Fruit fly (Drosophila melanogaster) whole organism, wandering third instar larva: ENCODE results near the gene CG7227.

Source experiments
- Abd-B ChIP-seq: fragments of >200 bp; optimal IDR thresholded peaks from 2 replicates; lab custom pipeline; 2017; ENCODE audit warnings: missing biosample characterization, missing genetic modification characterization
- CG9705 ChIP-seq: fragments of 200-800 bp; sonication (Bioruptor generic); optimal IDR thresholded peaks from 2 replicates; lab custom pipeline; 2018; ENCODE audit warnings: missing biosample characterization, mild to moderate bottlenecking, missing genetic modification characterization
- Dif ChIP-seq: fragments of 200-275, 200-300 bp; sonication (Bioruptor generic); optimal IDR thresholded peaks from 2 replicates; lab custom pipeline; 2018; ENCODE audit warnings: missing biosample characterization, missing genetic modification characterization; ENCODE audit not compliant: partially characterized antibody
- Jra ChIP-seq: sonication (Bioruptor generic); optimal IDR thresholded peaks from 2 replicates; lab custom pipeline; 2016; ENCODE audit warnings: missing biosample characterization, missing genetic modification characterization
- Mio ChIP-seq: sonication (Bioruptor generic); optimal IDR thresholded peaks from 2 replicates; lab custom pipeline; 2016; ENCODE audit warnings: missing biosample characterization, missing genetic modification characterization
- N ChIP-seq: fragments of >200 bp; optimal IDR thresholded peaks from 2 replicates; lab custom pipeline; 2018; ENCODE audit warnings: missing biosample characterization, missing external identifiers, missing genetic modification characterization
- OdsH ChIP-seq: fragments of 200-800 bp; sonication (Bioruptor generic); optimal IDR thresholded peaks from 2 replicates; lab custom pipeline; 2016; ENCODE audit warnings: missing biosample characterization, mild to moderate bottlenecking, missing genetic modification characterization
- Rel ChIP-seq, 2 experiments: fragments of 200-800 bp; sonication (Bioruptor generic) in 1 of 2; optimal IDR thresholded peaks; 2 replicates in 1 of 2; 3 replicates in 1 of 2; lab custom pipeline; 2016 to 2019; ENCODE audit warnings: mild to moderate bottlenecking in 2 of 2, missing biosample characterization in 2 of 2, missing genetic modification characterization in 2 of 2, moderate library complexity in 1 of 2
- Sp1 ChIP-seq: fragments of 200-800 bp; sonication (Bioruptor generic); optimal IDR thresholded peaks from 3 replicates; lab custom pipeline; 2019; ENCODE audit warnings: missing biosample characterization, mild to moderate bottlenecking, missing genetic modification characterization, moderate library complexity
- br ChIP-seq: fragments of 200-800 bp; sonication (Bioruptor generic); optimal IDR thresholded peaks from 2 replicates; lab custom pipeline; 2016; ENCODE audit warnings: missing biosample characterization, missing genetic modification characterization
- dmrt93B ChIP-seq: fragments of 200-800 bp; sonication (Bioruptor generic); optimal IDR thresholded peaks from 2 replicates; lab custom pipeline; 2018; ENCODE audit warnings: missing biosample characterization, mild to moderate bottlenecking, missing genetic modification characterization
- dsf ChIP-seq: sonication (Bioruptor generic); optimal IDR thresholded peaks from 2 replicates; lab custom pipeline; 2016; ENCODE audit warnings: missing biosample characterization, missing genetic modification characterization, borderline replicate concordance
- ey ChIP-seq: fragments of 200-800 bp; sonication (Bioruptor generic); optimal IDR thresholded peaks from 2 replicates; lab custom pipeline; 2016; ENCODE audit warnings: missing biosample characterization, missing genetic modification characterization
- fru ChIP-seq: fragments of 200-800 bp; sonication (Bioruptor generic); optimal IDR thresholded peaks from 3 replicates; lab custom pipeline; 2016; ENCODE audit warnings: missing biosample characterization, mild to moderate bottlenecking, missing genetic modification characterization
- h ChIP-seq: fragments of 200-800 bp; sonication (Bioruptor generic); optimal IDR thresholded peaks from 3 replicates; lab custom pipeline; 2016; ENCODE audit warnings: missing biosample characterization, mild to moderate bottlenecking, missing genetic modification characterization
- lola ChIP-seq: fragments of >200 bp; optimal IDR thresholded peaks from 2 replicates; lab custom pipeline; 2017; ENCODE audit warnings: missing biosample characterization, missing genetic modification characterization
- pan ChIP-seq: fragments of >200 bp; optimal IDR thresholded peaks from 2 replicates; lab custom pipeline; 2017
- rgr ChIP-seq: fragments of 200-800 bp; sonication (Bioruptor generic); optimal IDR thresholded peaks from 3 replicates; lab custom pipeline; 2016; ENCODE audit warnings: missing biosample characterization, mild to moderate bottlenecking, missing genetic modification characterization
- sage ChIP-seq: fragments of 200-800 bp; sonication (Bioruptor generic); optimal IDR thresholded peaks from 2 replicates; lab custom pipeline; 2016; ENCODE audit warnings: missing biosample characterization, mild to moderate bottlenecking, missing genetic modification characterization
- tai ChIP-seq: sonication (Bioruptor generic); optimal IDR thresholded peaks from 2 replicates; lab custom pipeline; 2016; ENCODE audit warnings: missing biosample characterization, missing genetic modification characterization
- woc ChIP-seq: sonication (Bioruptor generic); optimal IDR thresholded peaks from 2 replicates; lab custom pipeline; 2016; ENCODE audit warnings: missing biosample characterization, mild to moderate bottlenecking, missing genetic modification characterization

The CG7227 gene

DNA sequence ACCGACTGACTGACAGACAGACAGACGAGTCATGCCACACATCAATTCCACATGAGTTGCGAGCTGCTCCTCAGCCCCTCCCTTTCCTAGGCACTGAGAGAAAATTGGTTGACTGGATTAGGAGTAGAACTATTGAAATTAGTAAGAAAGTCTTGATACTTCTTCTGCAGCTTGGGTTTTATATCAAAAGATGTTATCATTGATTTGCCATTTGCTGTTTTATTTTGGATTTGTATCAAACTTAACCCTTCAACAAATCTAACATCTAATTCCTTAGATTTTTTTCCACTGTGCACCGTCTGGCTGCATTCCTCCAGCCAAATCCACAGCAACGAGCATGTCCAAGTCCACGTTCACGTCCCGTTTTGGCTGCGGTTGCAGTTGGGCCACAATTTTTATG is 48.2 kb downstream of the CG7227 start:
- TF ChIP-seq ey (GFP tag; lab: Kevin White, UChicago) (no peak), sage (GFP tag; lab: Kevin White, UChicago) (no peak), br (no peak), woc (GFP tag; lab: Kevin White, UChicago) (no peak), OdsH (GFP tag; lab: Kevin White, UChicago) (no peak), Sp1 (no peak), N (GFP tag; lab: Kevin White, UChicago) (no peak), tai (GFP tag; lab: Kevin White, UChicago) (no peak)

dm6 chr2L:7949016-7949415 is 48.9 kb downstream of the CG7227 start:
- TF ChIP-seq h (GFP tag; lab: Kevin White, UChicago) (no peak), woc (GFP tag; lab: Kevin White, UChicago) (no peak), dmrt93B (GFP tag; lab: Kevin White, UChicago) (no peak), Mio (GFP tag; lab: Kevin White, UChicago) (no peak), fru (GFP tag; lab: Kevin White, UChicago) (no peak)
- TF ChIP-seq, all 38 proteins: peak for 0

DNA sequence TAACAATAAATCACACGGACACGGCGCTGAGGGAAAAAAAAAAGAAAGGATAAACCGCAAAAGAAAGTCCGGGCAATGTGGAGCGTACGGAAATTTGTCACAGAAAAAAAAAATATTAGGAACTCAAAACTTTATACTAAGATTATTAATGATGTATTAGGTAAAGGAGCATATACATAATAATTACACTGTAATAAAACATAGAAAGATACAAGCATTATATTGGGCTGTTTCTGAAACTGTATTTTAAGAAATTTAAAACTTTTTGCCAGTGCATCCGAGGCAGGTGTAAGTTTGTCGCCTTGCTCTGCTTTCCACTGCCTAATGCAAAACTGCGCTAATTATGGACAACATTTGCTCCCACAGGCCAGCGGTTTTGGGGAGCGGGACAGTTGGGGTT is 52.9 kb downstream of the CG7227 start:
- TF ChIP-seq Abd-B (GFP tag; lab: Kevin White, UChicago) (no peak), sage (GFP tag; lab: Kevin White, UChicago) (no peak), Dif (GFP tag; lab: Kevin White, UChicago) (no peak), Jra (no peak), ey (GFP tag; lab: Kevin White, UChicago) (no peak), lola (GFP tag; lab: Kevin White, UChicago) (no peak), dsf (GFP tag; lab: Kevin White, UChicago) (no peak), fru (GFP tag; lab: Kevin White, UChicago) (no peak), CG9705 (no peak), rgr (GFP tag; lab: Kevin White, UChicago) (no peak), tai (GFP tag; lab: Kevin White, UChicago) (no peak), Mio (GFP tag; lab: Kevin White, UChicago) (no peak), pan (lab: Kevin White, UChicago) (no peak), Rel (GFP tag; optimal IDR thresholded peaks at IDR 0.05; lab: Kevin White, UChicago) (no peak), Rel (tag; optimal IDR thresholded peaks at IDR 0.05; lab: Kevin White, UChicago) (no peak)
